Fruit fly (Drosophila melanogaster) whole organism, wandering third instar larva: Measurements from ENCODE around the gene obst-A.

Source experiments
- Abd-B ChIP-seq: fragments of >200 bp; optimal IDR thresholded peaks from 2 replicates; lab custom pipeline; 2017; ENCODE audit warnings: missing biosample characterization, missing genetic modification characterization
- CG32264 ChIP-seq: fragments of 200-800 bp; sonication (Bioruptor generic); optimal IDR thresholded peaks from 2 replicates; lab custom pipeline; 2016; ENCODE audit warnings: missing biosample characterization, missing genetic modification characterization
- CG9705 ChIP-seq: fragments of 200-800 bp; sonication (Bioruptor generic); optimal IDR thresholded peaks from 2 replicates; lab custom pipeline; 2018; ENCODE audit warnings: missing biosample characterization, mild to moderate bottlenecking, missing genetic modification characterization
- CrebA ChIP-seq: fragments of 200-800 bp; sonication (Bioruptor generic); optimal IDR thresholded peaks from 2 replicates; lab custom pipeline; 2016; ENCODE audit warnings: missing biosample characterization, mild to moderate bottlenecking, missing genetic modification characterization, borderline replicate concordance
- Dif ChIP-seq: fragments of 200-275, 200-300 bp; sonication (Bioruptor generic); optimal IDR thresholded peaks from 2 replicates; lab custom pipeline; 2018; ENCODE audit warnings: missing biosample characterization, missing genetic modification characterization; ENCODE audit not compliant: partially characterized antibody
- GATAd ChIP-seq: sonication (Bioruptor generic); optimal IDR thresholded peaks from 2 replicates; lab custom pipeline; 2016; ENCODE audit warnings: missing biosample characterization, missing genetic modification characterization
- Hnf4 ChIP-seq: fragments of 200-800 bp; sonication (Bioruptor generic); optimal IDR thresholded peaks from 2 replicates; lab custom pipeline; 2016; ENCODE audit warnings: missing biosample characterization, mild to moderate bottlenecking, missing genetic modification characterization
- Hr78 ChIP-seq: fragments of >200 bp; optimal IDR thresholded peaks from 2 replicates; lab custom pipeline; 2017; ENCODE audit warnings: missing biosample characterization, missing genetic modification characterization
- Hr83 ChIP-seq: fragments of 200-300 bp; sonication (Bioruptor generic); optimal IDR thresholded peaks from 2 replicates; lab custom pipeline; 2016; ENCODE audit warnings: missing biosample characterization, mild to moderate bottlenecking, missing genetic modification characterization, moderate library complexity; ENCODE audit not compliant: poor library complexity, severe bottlenecking
- Jra ChIP-seq: sonication (Bioruptor generic); optimal IDR thresholded peaks from 2 replicates; lab custom pipeline; 2016; ENCODE audit warnings: missing biosample characterization, missing genetic modification characterization
- N ChIP-seq: fragments of >200 bp; optimal IDR thresholded peaks from 2 replicates; lab custom pipeline; 2018; ENCODE audit warnings: missing biosample characterization, missing external identifiers, missing genetic modification characterization
- OdsH ChIP-seq: fragments of 200-800 bp; sonication (Bioruptor generic); optimal IDR thresholded peaks from 2 replicates; lab custom pipeline; 2016; ENCODE audit warnings: missing biosample characterization, mild to moderate bottlenecking, missing genetic modification characterization
- Rel ChIP-seq, 2 experiments: fragments of 200-800 bp; sonication (Bioruptor generic) in 1 of 2; optimal IDR thresholded peaks; 2 replicates in 1 of 2; 3 replicates in 1 of 2; lab custom pipeline; 2016 to 2019; ENCODE audit warnings: mild to moderate bottlenecking in 2 of 2, missing biosample characterization in 2 of 2, missing genetic modification characterization in 2 of 2, moderate library complexity in 1 of 2
- Sp1 ChIP-seq: fragments of 200-800 bp; sonication (Bioruptor generic); optimal IDR thresholded peaks from 3 replicates; lab custom pipeline; 2019; ENCODE audit warnings: missing biosample characterization, mild to moderate bottlenecking, missing genetic modification characterization, moderate library complexity
- Vsx2 ChIP-seq: fragments of 200-300, 225-300 bp; sonication (Bioruptor generic); optimal IDR thresholded peaks from 2 replicates; lab custom pipeline; 2018; ENCODE audit warnings: missing biosample characterization, missing genetic modification characterization; ENCODE audit not compliant: partially characterized antibody
- brk ChIP-seq: fragments of 200-800 bp; sonication (Bioruptor generic); optimal IDR thresholded peaks from 2 replicates; lab custom pipeline; 2016; ENCODE audit warnings: missing biosample characterization, mild to moderate bottlenecking, missing genetic modification characterization
- dl ChIP-seq, 2 experiments: fragments of 175-275, 200-275 bp in 1 of 2; fragments of 200-275 bp in 1 of 2; sonication (Bioruptor generic); optimal IDR thresholded peaks; lab custom pipeline; 2018; ENCODE audit warnings: mild to moderate bottlenecking in 2 of 2, missing biosample characterization in 2 of 2, missing genetic modification characterization in 2 of 2, moderate library complexity in 2 of 2; ENCODE audit not compliant: partially characterized antibody in 2 of 2, insufficient read depth in 1 of 2
- dmrt93B ChIP-seq: fragments of 200-800 bp; sonication (Bioruptor generic); optimal IDR thresholded peaks from 2 replicates; lab custom pipeline; 2018; ENCODE audit warnings: missing biosample characterization, mild to moderate bottlenecking, missing genetic modification characterization
- dsf ChIP-seq: sonication (Bioruptor generic); optimal IDR thresholded peaks from 2 replicates; lab custom pipeline; 2016; ENCODE audit warnings: missing biosample characterization, missing genetic modification characterization, borderline replicate concordance
- ey ChIP-seq: fragments of 200-800 bp; sonication (Bioruptor generic); optimal IDR thresholded peaks from 2 replicates; lab custom pipeline; 2016; ENCODE audit warnings: missing biosample characterization, missing genetic modification characterization
- foxo ChIP-seq, 2 experiments: fragments of 200-800 bp; sonication (Bioruptor generic); optimal IDR thresholded peaks; 2 replicates in 1 of 2; 3 replicates in 1 of 2; lab custom pipeline; 2016 to 2017; ENCODE audit warnings: missing biosample characterization in 2 of 2, missing genetic modification characterization in 2 of 2
- fru ChIP-seq: fragments of 200-800 bp; sonication (Bioruptor generic); optimal IDR thresholded peaks from 3 replicates; lab custom pipeline; 2016; ENCODE audit warnings: missing biosample characterization, mild to moderate bottlenecking, missing genetic modification characterization
- h ChIP-seq: fragments of 200-800 bp; sonication (Bioruptor generic); optimal IDR thresholded peaks from 3 replicates; lab custom pipeline; 2016; ENCODE audit warnings: missing biosample characterization, mild to moderate bottlenecking, missing genetic modification characterization
- jim ChIP-seq: fragments of 175-275, 200-325 bp; sonication (Bioruptor generic); optimal IDR thresholded peaks from 2 replicates; lab custom pipeline; 2016; ENCODE audit warnings: missing biosample characterization, mild to moderate bottlenecking, missing genetic modification characterization
- pan ChIP-seq: fragments of >200 bp; optimal IDR thresholded peaks from 2 replicates; lab custom pipeline; 2017
- psq ChIP-seq: fragments of 200-800 bp; sonication (Bioruptor generic); optimal IDR thresholded peaks from 3 replicates; lab custom pipeline; 2017; ENCODE audit warnings: missing biosample characterization, mild to moderate bottlenecking, missing genetic modification characterization, moderate library complexity
- sage ChIP-seq: fragments of 200-800 bp; sonication (Bioruptor generic); optimal IDR thresholded peaks from 2 replicates; lab custom pipeline; 2016; ENCODE audit warnings: missing biosample characterization, mild to moderate bottlenecking, missing genetic modification characterization
- tai ChIP-seq: sonication (Bioruptor generic); optimal IDR thresholded peaks from 2 replicates; lab custom pipeline; 2016; ENCODE audit warnings: missing biosample characterization, missing genetic modification characterization
- usp ChIP-seq: fragments of >200 bp; optimal IDR thresholded peaks from 2 replicates; lab custom pipeline; 2017; ENCODE audit warnings: missing biosample characterization, missing genetic modification characterization
- woc ChIP-seq: sonication (Bioruptor generic); optimal IDR thresholded peaks from 2 replicates; lab custom pipeline; 2016; ENCODE audit warnings: missing biosample characterization, mild to moderate bottlenecking, missing genetic modification characterization

The obst-A gene

dm6 chrX:20235794-20236513 is 3.7 kb upstream of the obst-A start, which contains the start of gene sw (continued):
- peak; percentile 39 for TF ChIP-seq tai (GFP tag; lab: Kevin White, UChicago)
- TF ChIP-seq OdsH (GFP tag; lab: Kevin White, UChicago), result no peak
- no peak for TF ChIP-seq jim
- no peak for TF ChIP-seq pan (lab: Kevin White, UChicago)
- peak; percentile 57 for TF ChIP-seq Hnf4 (GFP tag; lab: Kevin White, UChicago)
- TF ChIP-seq CG32264 (GFP tag; lab: Kevin White, UChicago), result no peak
- TF ChIP-seq Abd-B (GFP tag; lab: Kevin White, UChicago), result no peak
- no peak for TF ChIP-seq dl (GFP tag; optimal IDR thresholded peaks at IDR 0.05; lab: Kevin White, UChicago; ENCODE audit: insufficient read depth in 1 of 2, partially characterized antibody in 2 of 2)
- TF ChIP-seq brk (GFP tag; lab: Kevin White, UChicago), result no peak
- no peak for TF ChIP-seq Rel (GFP tag; optimal IDR thresholded peaks at IDR 0.05; lab: Kevin White, UChicago)
- TF ChIP-seq Rel (tag; optimal IDR thresholded peaks at IDR 0.05; lab: Kevin White, UChicago), result no peak
- peak; percentile 52 for TF ChIP-seq CG9705 (GFP tag; lab: Kevin White, UChicago)
- TF ChIP-seq GATAd, result no peak
- peak; percentile 78 for TF ChIP-seq woc (GFP tag; lab: Kevin White, UChicago)
- TF ChIP-seq fru, result peak; percentile 73
- no peak for TF ChIP-seq Dif (GFP tag; lab: Kevin White, UChicago)

dm6 chrX:20237914-20238313 is 1.7 kb upstream of the obst-A start:
- TF ChIP-seq Vsx2 (GFP tag; lab: Kevin White, UChicago), result no peak
- TF ChIP-seq dmrt93B (GFP tag; lab: Kevin White, UChicago), result no peak
- no peak for TF ChIP-seq CrebA (GFP tag; lab: Kevin White, UChicago)
- TF ChIP-seq Hnf4 (GFP tag; lab: Kevin White, UChicago), result no peak
- no peak for TF ChIP-seq Dif (GFP tag; lab: Kevin White, UChicago)
- TF ChIP-seq Hr83 (GFP tag; lab: Kevin White, UChicago), result no peak

- no peak for TF ChIP-seq Hr78 (GFP tag; lab: Kevin White, UChicago)
- no peak for TF ChIP-seq usp (GFP tag; lab: Kevin White, UChicago)
- no peak for TF ChIP-seq GATAd
- no peak for TF ChIP-seq Abd-B (GFP tag; lab: Kevin White, UChicago)
- no peak for TF ChIP-seq ey (GFP tag; lab: Kevin White, UChicago)
- TF ChIP-seq OdsH (GFP tag; lab: Kevin White, UChicago), result no peak
- TF ChIP-seq Sp1 (GFP tag; lab: Kevin White, UChicago), result no peak
- no peak for TF ChIP-seq CrebA (GFP tag; lab: Kevin White, UChicago)
- no peak for TF ChIP-seq Dif (GFP tag; lab: Kevin White, UChicago)
- TF ChIP-seq sage, result no peak
- TF ChIP-seq dsf, result no peak
- TF ChIP-seq Vsx2 (GFP tag; lab: Kevin White, UChicago), result peak; percentile 38
- no peak for TF ChIP-seq dl (GFP tag; optimal IDR thresholded peaks at IDR 0.05; lab: Kevin White, UChicago; ENCODE audit: insufficient read depth in 1 of 2, partially characterized antibody in 2 of 2)
- no peak for TF ChIP-seq dmrt93B (GFP tag; lab: Kevin White, UChicago)
- no peak for TF ChIP-seq Rel (GFP tag; optimal IDR thresholded peaks at IDR 0.05; lab: Kevin White, UChicago)
- no peak for TF ChIP-seq Rel (tag; optimal IDR thresholded peaks at IDR 0.05; lab: Kevin White, UChicago)
- TF ChIP-seq N (GFP tag; lab: Kevin White, UChicago), result no peak
- no peak for TF ChIP-seq CG9705 (GFP tag; lab: Kevin White, UChicago)
- no peak for TF ChIP-seq CG32264 (GFP tag; lab: Kevin White, UChicago)
- peak; percentile 1 for TF ChIP-seq psq (GFP tag; lab: Kevin White, UChicago)
- TF ChIP-seq foxo (GFP tag; optimal IDR thresholded peaks at IDR 0.05; lab: Kevin White, UChicago), result no peak
- TF ChIP-seq woc (GFP tag; lab: Kevin White, UChicago), result peak; percentile 46
- TF ChIP-seq brk (GFP tag; lab: Kevin White, UChicago), result no peak
- no peak for TF ChIP-seq Jra (GFP tag; lab: Kevin White, UChicago)
- no peak for TF ChIP-seq tai (GFP tag; lab: Kevin White, UChicago)
- no peak for TF ChIP-seq h (GFP tag; lab: Kevin White, UChicago)
These were observed 683 bp upstream of the obst-A start for dm6 chrX:20238736-20239607.
